Worm (Caenorhabditis elegans) whole organism, late embryonic: ENCODE data around the gene F58B3.4.
A peak's percentile ranks its signal among the peaks of the same experiment; 100 is the strongest.

Source experiments
- C08G9.2 ChIP-seq: sonication (generic microtip); optimal IDR thresholded peaks from 2 replicates; lab custom pipeline; 2016; ENCODE audit warnings: mild to moderate bottlenecking, missing genetic modification characterization, moderate library complexity, missing compliant biosample characterization
- C38D4.7 ChIP-seq: fragments of 200-800 bp; sonication (Bioruptor generic); optimal IDR thresholded peaks from 2 replicates; lab custom pipeline; 2018; ENCODE audit warnings: mild to moderate bottlenecking, missing genetic modification characterization, moderate library complexity, missing compliant biosample characterization
- K09A11.1 ChIP-seq: sonication (generic microtip); optimal IDR thresholded peaks from 2 replicates; lab custom pipeline; 2017; ENCODE audit warnings: antibody characterized with exemption, mild to moderate bottlenecking, missing genetic modification characterization, missing compliant biosample characterization; ENCODE audit not compliant: insufficient read depth
- Y22D7AL.16 ChIP-seq: sonication (generic microtip); optimal IDR thresholded peaks from 2 replicates; lab custom pipeline; 2016; ENCODE audit warnings: missing genetic modification characterization, missing compliant biosample characterization
- ahr-1 ChIP-seq: sonication (generic microtip); optimal IDR thresholded peaks from 2 replicates; lab custom pipeline; 2016; ENCODE audit warnings: missing genetic modification characterization, missing compliant biosample characterization
- ceh-14 ChIP-seq: sonication (generic microtip); optimal IDR thresholded peaks from 2 replicates; lab custom pipeline; 2016; ENCODE audit warnings: missing genotype, missing genetic modification characterization, missing compliant biosample characterization
- ceh-19 ChIP-seq: fragments of 200-800 bp; sonication (Bioruptor generic); optimal IDR thresholded peaks from 2 replicates; lab custom pipeline; 2018; ENCODE audit warnings: mild to moderate bottlenecking, missing genetic modification characterization, missing compliant biosample characterization
- ceh-2 ChIP-seq: sonication (generic microtip); optimal IDR thresholded peaks from 2 replicates; lab custom pipeline; 2016; ENCODE audit warnings: missing genotype, missing genetic modification characterization, missing compliant biosample characterization
- ceh-24 ChIP-seq: sonication (generic microtip); optimal IDR thresholded peaks from 2 replicates; lab custom pipeline; 2016; ENCODE audit warnings: mild to moderate bottlenecking, missing genetic modification characterization, missing compliant biosample characterization
- ceh-30 ChIP-seq: fragments of 150-350 bp; optimal IDR thresholded peaks from 2 replicates; lab custom pipeline; 2014; ENCODE audit warnings: missing biosample characterization, missing genetic modification characterization
- ceh-31 ChIP-seq: sonication (generic microtip); optimal IDR thresholded peaks from 2 replicates; lab custom pipeline; 2016; ENCODE audit warnings: missing genetic modification characterization, missing compliant biosample characterization
- ceh-34 ChIP-seq: sonication (generic microtip); optimal IDR thresholded peaks from 2 replicates; lab custom pipeline; 2016; ENCODE audit warnings: mild to moderate bottlenecking, missing genetic modification characterization, missing compliant biosample characterization
- ceh-45 ChIP-seq: fragments of 200-800 bp; sonication (Bioruptor generic); IDR thresholded peaks from 2 replicates; pipeline ENCODE4 v1.3.6; 2022; ENCODE audit warnings: missing genetic modification reagents, missing genetic modification characterization, missing compliant biosample characterization
- ceh-6 ChIP-seq: fragments of 200-800 bp; sonication (Bioruptor generic); optimal IDR thresholded peaks from 2 replicates; lab custom pipeline; 2018; ENCODE audit warnings: mild to moderate bottlenecking, missing genetic modification characterization, missing compliant biosample characterization
- che-1 ChIP-seq: sonication (generic microtip); optimal IDR thresholded peaks from 2 replicates; lab custom pipeline; 2016; ENCODE audit warnings: mild to moderate bottlenecking, missing genetic modification characterization, missing compliant biosample characterization
- dmd-4 ChIP-seq: sonication (generic microtip); optimal IDR thresholded peaks from 2 replicates; lab custom pipeline; 2016; ENCODE audit warnings: borderline replicate concordance, missing genetic modification characterization, missing compliant biosample characterization
- dve-1 ChIP-seq: sonication (generic microtip); optimal IDR thresholded peaks from 2 replicates; lab custom pipeline; 2017; ENCODE audit warnings: antibody characterized with exemption, mild to moderate bottlenecking, missing genetic modification characterization, missing compliant biosample characterization
- elt-2 ChIP-seq: sonication (generic microtip); optimal IDR thresholded peaks from 2 replicates; lab custom pipeline; 2016; ENCODE audit warnings: missing genetic modification reagents, missing genetic modification characterization, missing compliant biosample characterization
- elt-4 ChIP-seq: sonication (generic microtip); optimal IDR thresholded peaks from 2 replicates; lab custom pipeline; 2016; ENCODE audit warnings: missing genetic modification characterization, missing compliant biosample characterization
- eyg-1 ChIP-seq: sonication (generic microtip); optimal IDR thresholded peaks from 2 replicates; lab custom pipeline; 2016; ENCODE audit warnings: missing genotype, missing genetic modification characterization, missing compliant biosample characterization
- fkh-6 ChIP-seq: sonication (generic microtip); optimal IDR thresholded peaks from 2 replicates; lab custom pipeline; 2016; ENCODE audit warnings: missing genetic modification characterization, missing compliant biosample characterization
- gmeb-2 ChIP-seq: sonication (generic microtip); optimal IDR thresholded peaks from 2 replicates; lab custom pipeline; 2016; ENCODE audit warnings: missing genetic modification characterization, inconsistent platforms, missing compliant biosample characterization
- hlh-6 ChIP-seq: sonication (generic microtip); optimal IDR thresholded peaks from 2 replicates; lab custom pipeline; 2016; ENCODE audit warnings: missing genotype, missing genetic modification characterization, missing compliant biosample characterization
- hlh-8 ChIP-seq: sonication (generic microtip); optimal IDR thresholded peaks from 2 replicates; lab custom pipeline; 2016; ENCODE audit warnings: missing genotype, missing genetic modification characterization, missing compliant biosample characterization
- lim-6 ChIP-seq: sonication (generic microtip); optimal IDR thresholded peaks from 2 replicates; lab custom pipeline; 2016; ENCODE audit warnings: missing genetic modification characterization, missing compliant biosample characterization
- nfya-1 ChIP-seq: sonication (generic microtip); optimal IDR thresholded peaks from 2 replicates; lab custom pipeline; 2017; ENCODE audit warnings: missing genetic modification characterization, mild to moderate bottlenecking, missing compliant biosample characterization, antibody characterized with exemption, moderate library complexity
- nhr-11 ChIP-seq: fragments of 150-350 bp; optimal IDR thresholded peaks from 2 replicates; lab custom pipeline; 2014; ENCODE audit warnings: missing biosample characterization, missing genetic modification characterization
- nhr-232 ChIP-seq: sonication (generic microtip); optimal IDR thresholded peaks from 2 replicates; lab custom pipeline; 2016; ENCODE audit warnings: missing genetic modification characterization, missing compliant biosample characterization
- npax-4 ChIP-seq: sonication (generic microtip); optimal IDR thresholded peaks from 2 replicates; lab custom pipeline; 2016; ENCODE audit warnings: missing genetic modification characterization, missing compliant biosample characterization
- odd-2 ChIP-seq: sonication (generic microtip); optimal IDR thresholded peaks from 2 replicates; lab custom pipeline; 2017; ENCODE audit warnings: antibody characterized with exemption, mild to moderate bottlenecking, missing genetic modification characterization, missing compliant biosample characterization
- pag-3 ChIP-seq: sonication (generic microtip); optimal IDR thresholded peaks from 2 replicates; lab custom pipeline; 2016; ENCODE audit warnings: missing compliant biosample characterization, missing genetic modification characterization, borderline replicate concordance
- pha-2 ChIP-seq: sonication (generic microtip); optimal IDR thresholded peaks from 2 replicates; lab custom pipeline; 2017; ENCODE audit warnings: mild to moderate bottlenecking, missing genetic modification characterization, missing compliant biosample characterization
- pha-4 ChIP-seq: fragments of 150-350 bp; optimal IDR thresholded peaks from 2 replicates; lab custom pipeline; 2018; ENCODE audit warnings: missing biosample characterization, missing genetic modification reagents, missing genetic modification characterization
- pqm-1 ChIP-seq: sonication (generic microtip); optimal IDR thresholded peaks from 2 replicates; lab custom pipeline; 2016; ENCODE audit warnings: missing genetic modification characterization, missing compliant biosample characterization
- pros-1 ChIP-seq: fragments of 150-350 bp; optimal IDR thresholded peaks from 2 replicates; lab custom pipeline; 2014; ENCODE audit warnings: missing biosample characterization, missing genetic modification reagents, missing genetic modification characterization
- sdc-2 ChIP-seq: sonication (generic microtip); optimal IDR thresholded peaks from 2 replicates; lab custom pipeline; 2016; ENCODE audit warnings: missing genotype, missing genetic modification characterization, missing compliant biosample characterization
- sox-2 ChIP-seq: fragments of 200-800 bp; sonication (Bioruptor generic); IDR thresholded peaks from 2 replicates; pipeline ENCODE4 v1.3.6; 2022; ENCODE audit warnings: missing genetic modification reagents, missing genetic modification characterization, missing compliant biosample characterization
- tbx-2 ChIP-seq: sonication (generic microtip); optimal IDR thresholded peaks from 2 replicates; lab custom pipeline; 2016; ENCODE audit warnings: missing genetic modification characterization, missing compliant biosample characterization
- ttx-3 ChIP-seq: sonication (generic microtip); optimal IDR thresholded peaks from 2 replicates; lab custom pipeline; 2016; ENCODE audit warnings: missing genetic modification reagents, missing genetic modification characterization, missing compliant biosample characterization
- unc-3 ChIP-seq, 2 experiments: fragments of 200-800 bp in 1 of 2; sonication (Bioruptor generic) in 1 of 2; sonication (generic microtip) in 1 of 2; conservative IDR thresholded peaks in 1 of 2; optimal IDR thresholded peaks in 1 of 2; 2 replicates each; pipeline versions ENCODE4 v1.3.6 to Lab custom; 2016 to 2022; ENCODE audit warnings: missing compliant biosample characterization in 2 of 2, missing genetic modification characterization in 2 of 2, missing genetic modification reagents in 1 of 2
- unc-42 ChIP-seq: sonication (generic microtip); optimal IDR thresholded peaks from 2 replicates; lab custom pipeline; 2016; ENCODE audit warnings: missing genotype, missing genetic modification characterization, missing compliant biosample characterization
- unc-55 ChIP-seq: sonication (generic microtip); optimal IDR thresholded peaks from 2 replicates; lab custom pipeline; 2017; ENCODE audit warnings: missing biosample characterization, missing genetic modification reagents, missing genetic modification characterization
- unc-86 ChIP-seq: sonication (generic microtip); optimal IDR thresholded peaks from 2 replicates; lab custom pipeline; 2016; ENCODE audit warnings: missing genetic modification characterization, missing compliant biosample characterization

The F58B3.4 gene

DNA sequence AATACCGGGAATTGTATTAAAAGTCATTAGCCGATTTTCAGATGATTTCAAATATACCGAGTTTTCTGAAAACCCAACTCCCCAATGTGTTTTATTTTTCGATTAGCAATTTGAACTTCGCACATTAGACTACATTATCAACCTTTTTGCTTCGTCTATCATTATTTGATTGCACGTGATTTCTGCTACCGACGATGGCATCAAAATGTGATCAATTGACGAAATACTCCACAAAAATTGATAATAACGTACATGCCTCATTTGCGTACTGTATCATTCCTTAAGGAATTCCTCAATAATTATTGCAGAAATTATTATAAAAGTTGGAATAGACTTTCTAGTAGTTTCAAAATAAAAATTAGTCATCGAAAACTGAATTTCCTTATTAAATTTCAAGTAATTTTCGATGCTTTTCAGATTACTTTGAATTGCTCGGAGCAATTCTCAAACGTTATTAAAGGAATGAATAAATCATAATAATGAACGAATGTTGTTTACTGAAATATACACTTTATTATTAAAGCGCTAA, 7.8 kb downstream of the F58B3.4 start:
- TF ChIP-seq ceh-14 (tag; lab: Kevin White, UChicago) (no peak), pha-4 (tag; lab: Kevin White, UChicago) (no peak), che-1 (tag; lab: Kevin White, UChicago) (no peak), tbx-2 (no peak)

ce11 chrIV:11623060-11623459, 8.6 kb downstream of the F58B3.4 start, which contains the start of gene lys-4:
Gene lys-4 (minus strand): TSS chrIV:11623174.
- no peak for TF ChIP-seq unc-86 (tag; lab: Kevin White, UChicago)
- TF ChIP-seq nhr-11 = no peak
- TF ChIP-seq ceh-45 (GFP tag; lab: Robert Waterston, UW) = no peak
- TF ChIP-seq unc-3 (GFP tag; conservative IDR thresholded peaks at IDR 0.05; lab: Robert Waterston, UW) = no peak
- TF ChIP-seq unc-3 (tag; optimal IDR thresholded peaks at IDR 0.05; lab: Kevin White, UChicago) = no peak
- no peak for TF ChIP-seq ttx-3 (tag; lab: Kevin White, UChicago)
- TF ChIP-seq hlh-8 = no peak
- no peak for TF ChIP-seq ceh-31 (tag; lab: Kevin White, UChicago)
- no peak for TF ChIP-seq unc-55 (GFP tag; lab: Kevin White, UChicago)
- no peak for TF ChIP-seq C08G9.2 (tag; lab: Kevin White, UChicago)
- TF ChIP-seq ceh-34 (tag; lab: Kevin White, UChicago) = no peak
- TF ChIP-seq gmeb-2 = no peak
- no peak for TF ChIP-seq nhr-232 (tag; lab: Kevin White, UChicago)
- TF ChIP-seq sdc-2 (tag; lab: Kevin White, UChicago) = no peak
- TF ChIP-seq ceh-24 (tag; lab: Kevin White, UChicago) = no peak
- no peak for TF ChIP-seq eyg-1 (tag; lab: Kevin White, UChicago)

DNA sequence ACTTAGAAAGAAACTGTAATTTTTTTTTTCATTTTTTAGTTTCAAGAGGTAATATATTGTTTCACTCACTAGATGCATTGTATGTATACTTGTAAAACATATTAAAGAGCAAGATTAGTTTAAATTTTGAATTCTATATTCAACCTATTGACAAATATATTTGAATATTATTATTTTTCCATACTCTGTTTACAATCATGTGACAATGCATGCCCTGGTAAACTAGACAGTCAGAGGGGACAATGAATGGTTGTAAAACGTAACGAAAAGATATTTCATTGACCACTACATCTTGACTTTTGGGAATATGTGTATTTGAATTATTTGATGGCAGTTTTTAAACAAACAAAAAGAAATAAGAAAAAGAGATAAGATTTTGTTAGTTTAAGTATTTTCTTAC, 9.3 kb downstream of the F58B3.4 start:
- TF ChIP-seq ahr-1 (tag; lab: Kevin White, UChicago) (no peak), sox-2 (GFP tag; lab: Robert Waterston, UW) (no peak), unc-3 (GFP tag; conservative IDR thresholded peaks at IDR 0.05; lab: Robert Waterston, UW) (no peak), unc-3 (tag; optimal IDR thresholded peaks at IDR 0.05; lab: Kevin White, UChicago) (no peak), unc-86 (tag; lab: Kevin White, UChicago) (no peak), pros-1 (tag; lab: Kevin White, UChicago) (no peak), ceh-19 (GFP tag; lab: Kevin White, UChicago) (no peak), hlh-6 (tag; lab: Kevin White, UChicago) (no peak), eyg-1 (tag; lab: Kevin White, UChicago) (no peak), dmd-4 (no peak), dve-1 (tag; lab: Kevin White, UChicago) (no peak), Y22D7AL.16 (tag; lab: Kevin White, UChicago) (no peak), npax-4 (tag; lab: Kevin White, UChicago) (no peak), ceh-30 (no peak), elt-2 (tag; lab: Kevin White, UChicago) (no peak), pqm-1 (no peak), pha-4 (tag; lab: Kevin White, UChicago) (no peak)

DNA sequence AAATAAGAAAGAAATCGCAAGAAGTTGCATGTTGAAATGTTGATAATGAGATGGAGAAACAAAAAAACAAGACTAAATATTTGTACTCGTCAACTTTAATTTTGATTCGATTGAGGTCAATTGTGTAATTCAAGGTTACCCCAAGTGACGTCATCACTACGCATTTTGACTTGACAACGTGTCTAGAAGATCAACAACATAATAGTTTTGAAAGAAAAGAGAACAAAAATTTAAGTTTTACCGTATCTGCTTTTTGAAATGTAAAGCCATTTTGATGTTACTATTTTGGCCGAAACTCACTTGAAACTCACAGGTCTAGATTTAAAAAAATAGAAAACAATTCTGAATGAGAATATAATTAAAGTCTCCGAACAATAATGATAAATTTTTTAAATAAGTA, 10.7 kb downstream of the F58B3.4 start, which contains the start of gene dsl-5:
TSS of gene dsl-5 (minus strand) at position 101 of the 400 bp plus-strand sequence.
- TF ChIP-seq odd-2 (tag; lab: Kevin White, UChicago) (no peak), nfya-1 (no peak), unc-3 (GFP tag; conservative IDR thresholded peaks at IDR 0.05; lab: Robert Waterston, UW) (no peak), unc-3 (tag; optimal IDR thresholded peaks at IDR 0.05; lab: Kevin White, UChicago) (no peak)

ce11 chrIV:11604909-11605308, 26.7 kb downstream of the F58B3.4 start, which contains the start of the genes ragc-1 and Y24F12A.1:
Gene ragc-1 (minus strand): TSS chrIV:11604933.
Gene Y24F12A.1 (plus strand): TSS chrIV:11605254.
- TF ChIP-seq ceh-6 (GFP tag; lab: Kevin White, UChicago) (peak; percentile 36), dve-1 (tag; lab: Kevin White, UChicago) (no peak), hlh-6 (tag; lab: Kevin White, UChicago) (no peak), unc-86 (tag; lab: Kevin White, UChicago) (peak; percentile 38), nfya-1 (peak; percentile 23), K09A11.1 (tag; lab: Kevin White, UChicago) (peak; percentile 79), pag-3 (tag; lab: Kevin White, UChicago) (no peak), ttx-3 (tag; lab: Kevin White, UChicago) (peak; percentile 70), ahr-1 (tag; lab: Kevin White, UChicago) (no peak), lim-6 (tag; lab: Kevin White, UChicago) (peak; percentile 6), ceh-2 (tag; lab: Kevin White, UChicago) (peak; percentile 60), pha-2 (tag; lab: Kevin White, UChicago) (peak; percentile 4), fkh-6 (no peak), pha-4 (tag; lab: Kevin White, UChicago) (no peak), ceh-31 (tag; lab: Kevin White, UChicago) (peak; percentile 54), C38D4.7 (GFP tag; lab: Kevin White, UChicago) (peak; percentile 21), che-1 (tag; lab: Kevin White, UChicago) (no peak), unc-42 (tag; lab: Kevin White, UChicago) (peak; percentile 10), elt-4 (no peak)
